Worm (Caenorhabditis elegans) whole organism, L2 larva: ENCODE measurements around the gene srz-96.

Experiments used
- C34F6.9 ChIP-seq: fragments of 150-350 bp; optimal IDR thresholded peaks from 2 replicates; lab custom pipeline; 2014; ENCODE audit warnings: missing biosample characterization, missing genetic modification characterization
- F13H6.1 ChIP-seq: sonication (generic microtip); optimal IDR thresholded peaks from 2 replicates; lab custom pipeline; 2016; ENCODE audit warnings: missing genetic modification characterization, missing compliant biosample characterization
- R02D3.7 ChIP-seq: fragments of 150-350 bp; optimal IDR thresholded peaks from 2 replicates; lab custom pipeline; 2014; ENCODE audit warnings: missing biosample characterization, missing genetic modification characterization
- Y55F3AM.14 ChIP-seq: fragments of 200-800 bp; sonication (Bioruptor generic); optimal IDR thresholded peaks from 2 replicates; lab custom pipeline; 2018; ENCODE audit warnings: mild to moderate bottlenecking, missing genetic modification characterization, missing compliant biosample characterization
- ZK546.5 ChIP-seq: sonication (generic microtip); optimal IDR thresholded peaks from 2 replicates; lab custom pipeline; 2017; ENCODE audit warnings: missing biosample characterization, missing genetic modification characterization
- alr-1 ChIP-seq: fragments of 150-350 bp; optimal IDR thresholded peaks from 2 replicates; lab custom pipeline; 2014; ENCODE audit warnings: missing biosample characterization, missing genetic modification characterization
- ama-1 ChIP-seq: fragments of 150-350 bp; optimal IDR thresholded peaks from 2 replicates; lab custom pipeline; 2018; ENCODE audit warnings: inconsistent platforms
- blmp-1 ChIP-seq: sonication (generic microtip); optimal IDR thresholded peaks from 2 replicates; lab custom pipeline; 2017; ENCODE audit warnings: missing genetic modification characterization, mild to moderate bottlenecking, missing compliant biosample characterization, antibody characterized with exemption, moderate library complexity; ENCODE audit not compliant: insufficient read depth
- ceh-82 ChIP-seq: fragments of 150-350 bp; optimal IDR thresholded peaks from 2 replicates; lab custom pipeline; 2014; ENCODE audit warnings: missing biosample characterization, missing genetic modification characterization
- crh-2 ChIP-seq: sonication (generic microtip); optimal IDR thresholded peaks from 2 replicates; lab custom pipeline; 2017; ENCODE audit warnings: missing biosample characterization, missing genetic modification characterization
- dmd-4 ChIP-seq: sonication (generic microtip); optimal IDR thresholded peaks from 2 replicates; lab custom pipeline; 2017; ENCODE audit warnings: missing biosample characterization, missing genetic modification characterization
- egl-27 ChIP-seq: sonication (generic microtip); optimal IDR thresholded peaks from 3 replicates; lab custom pipeline; 2017; ENCODE audit warnings: missing biosample characterization, missing genetic modification reagents, missing genetic modification characterization
- fos-1 ChIP-seq: fragments of 150-350 bp; optimal IDR thresholded peaks from 2 replicates; lab custom pipeline; 2014; ENCODE audit warnings: missing biosample characterization, missing genetic modification characterization
- gmeb-1 ChIP-seq: fragments of 150-350 bp; optimal IDR thresholded peaks from 2 replicates; lab custom pipeline; 2014; ENCODE audit warnings: missing biosample characterization, missing genetic modification characterization
- lin-11 ChIP-seq: fragments of 150-350 bp; sonication (generic microtip); optimal IDR thresholded peaks from 2 replicates; lab custom pipeline; 2014; ENCODE audit warnings: missing biosample characterization, missing genetic modification characterization, inconsistent platforms, mixed read lengths
- lin-39 ChIP-seq: fragments of 150-350 bp; optimal IDR thresholded peaks from 2 replicates; lab custom pipeline; 2014; ENCODE audit warnings: missing biosample characterization, missing genetic modification reagents, missing genetic modification characterization
- lsy-2 ChIP-seq, 2 experiments: fragments of 150-350 bp in 1 of 2; sonication (generic microtip) in 1 of 2; optimal IDR thresholded peaks; 2 replicates each; lab custom pipeline; 2014 to 2017; ENCODE audit warnings: missing biosample characterization in 2 of 2, missing genetic modification characterization in 2 of 2
- mab-5 ChIP-seq: fragments of 150-350 bp; optimal IDR thresholded peaks from 2 replicates; lab custom pipeline; 2014; ENCODE audit warnings: missing biosample characterization, missing genetic modification characterization
- mdl-1 ChIP-seq, 2 experiments: fragments of 150-350 bp in 1 of 2; sonication (generic microtip) in 1 of 2; optimal IDR thresholded peaks; 2 replicates each; lab custom pipeline; 2017; ENCODE audit warnings: missing biosample characterization in 2 of 2, missing genetic modification characterization in 2 of 2
- nhr-10 ChIP-seq: sonication (generic microtip); optimal IDR thresholded peaks from 2 replicates; lab custom pipeline; 2017; ENCODE audit warnings: missing biosample characterization, missing genetic modification characterization
- nhr-12 ChIP-seq: fragments of 150-350 bp; optimal IDR thresholded peaks from 2 replicates; lab custom pipeline; 2014; ENCODE audit warnings: missing biosample characterization, missing genetic modification characterization
- nhr-129 ChIP-seq: fragments of 150-350 bp; optimal IDR thresholded peaks from 2 replicates; lab custom pipeline; 2014; ENCODE audit warnings: missing biosample characterization, missing genetic modification characterization
- nhr-21 ChIP-seq: fragments of 150-350 bp; optimal IDR thresholded peaks from 2 replicates; lab custom pipeline; 2014; ENCODE audit warnings: missing biosample characterization, missing genetic modification characterization
- nhr-237 ChIP-seq: fragments of 150-350 bp; optimal IDR thresholded peaks from 2 replicates; lab custom pipeline; 2014; ENCODE audit warnings: missing biosample characterization, missing genetic modification characterization
- nhr-25 ChIP-seq: fragments of 150-350 bp; sonication (generic microtip); optimal IDR thresholded peaks from 3 replicates; lab custom pipeline; 2014; ENCODE audit warnings: missing biosample characterization, missing genetic modification characterization
- nhr-6 ChIP-seq: fragments of 150-350 bp; optimal IDR thresholded peaks from 2 replicates; lab custom pipeline; 2014; ENCODE audit warnings: missing biosample characterization, missing genetic modification characterization
- nhr-77 ChIP-seq: fragments of 150-350 bp; optimal IDR thresholded peaks from 2 replicates; lab custom pipeline; 2014; ENCODE audit warnings: missing biosample characterization, missing genetic modification characterization
- peb-1 ChIP-seq: fragments of 150-350 bp; optimal IDR thresholded peaks from 2 replicates; lab custom pipeline; 2014; ENCODE audit warnings: missing biosample characterization, missing genetic modification characterization
- skn-1 ChIP-seq: sonication (generic microtip); optimal IDR thresholded peaks from 2 replicates; lab custom pipeline; 2017; ENCODE audit warnings: missing biosample characterization, missing genetic modification characterization
- sma-3 ChIP-seq: sonication (generic microtip); optimal IDR thresholded peaks from 2 replicates; lab custom pipeline; 2016; ENCODE audit warnings: missing genetic modification reagents, missing genetic modification characterization, missing compliant biosample characterization
- sma-9 ChIP-seq, 2 experiments: fragments of 150-350 bp in 1 of 2; sonication (generic microtip) in 1 of 2; optimal IDR thresholded peaks; 2 replicates each; lab custom pipeline; 2014 to 2016; ENCODE audit warnings: missing genetic modification characterization in 2 of 2, mild to moderate bottlenecking in 1 of 2, missing biosample characterization in 1 of 2, missing compliant biosample characterization in 1 of 2, missing genetic modification reagents in 1 of 2, moderate library complexity in 1 of 2
- unc-39 ChIP-seq: fragments of 150-350 bp; optimal IDR thresholded peaks from 2 replicates; lab custom pipeline; 2014; ENCODE audit warnings: missing biosample characterization, missing genetic modification characterization
- unc-55 ChIP-seq: fragments of 150-350 bp; sonication (generic microtip); optimal IDR thresholded peaks from 3 replicates; lab custom pipeline; 2014; ENCODE audit warnings: missing biosample characterization, missing genetic modification reagents, missing genetic modification characterization
- unc-62 ChIP-seq: fragments of 150-350 bp; optimal IDR thresholded peaks from 2 replicates; lab custom pipeline; 2014; ENCODE audit warnings: missing biosample characterization, missing genetic modification reagents, missing genetic modification characterization
- zag-1 ChIP-seq: fragments of 150-350 bp; optimal IDR thresholded peaks from 2 replicates; lab custom pipeline; 2014; ENCODE audit warnings: missing biosample characterization, missing genetic modification characterization
- ztf-1 ChIP-seq: fragments of 200-800 bp; sonication (Bioruptor generic); conservative IDR thresholded peaks from 2 replicates; pipeline ENCODE4 v1.3.6; 2022; ENCODE audit warnings: missing genetic modification characterization, missing compliant biosample characterization
- ztf-11 ChIP-seq: sonication (generic microtip); optimal IDR thresholded peaks from 2 replicates; lab custom pipeline; 2017; ENCODE audit warnings: missing biosample characterization, missing genetic modification characterization

The srz-96 gene

DNA sequence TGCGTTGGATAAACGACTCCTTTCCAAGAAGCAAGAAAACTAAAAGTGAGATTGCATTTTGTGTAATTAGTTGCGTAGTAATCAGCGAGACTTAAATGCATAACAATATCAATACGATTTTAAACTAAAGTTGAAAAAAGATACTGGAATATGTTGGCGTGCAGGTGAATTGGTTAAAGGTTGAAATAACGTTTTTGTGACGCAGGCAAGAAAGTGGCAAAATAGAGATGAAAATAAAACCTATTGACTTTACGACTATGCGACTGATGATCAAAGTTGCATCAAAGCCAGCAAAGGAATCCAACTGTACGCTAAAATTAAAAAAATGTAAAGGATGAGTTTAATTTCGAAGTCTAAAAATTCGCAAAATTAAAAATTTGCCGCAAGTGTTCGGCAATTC lies 33.6 kb upstream of the srz-96 start, which contains the start of gene srh-102:
srh-102 (minus strand) TSS at position 101 of the 400 bp plus-strand sequence.
- no peak for TF ChIP-seq nhr-77 (tag; lab: Kevin White, UChicago)
- TF ChIP-seq F13H6.1 (tag; lab: Kevin White, UChicago), result no peak
- no peak for TF ChIP-seq lsy-2 (tag; optimal IDR thresholded peaks at IDR 0.05; lab: Kevin White, UChicago)
- no peak for TF ChIP-seq sma-9 (GFP tag; optimal IDR thresholded peaks at IDR 0.05; lab: Kevin White, UChicago)
- TF ChIP-seq sma-9 (tag; optimal IDR thresholded peaks at IDR 0.05; lab: Kevin White, UChicago), result no peak
- TF ChIP-seq R02D3.7 (tag; lab: Kevin White, UChicago), result no peak
- no peak for TF ChIP-seq C34F6.9
- TF ChIP-seq alr-1, result no peak
- TF ChIP-seq nhr-10 (tag; lab: Kevin White, UChicago), result no peak
- TF ChIP-seq zag-1 (tag; lab: Kevin White, UChicago), result no peak
- no peak for TF ChIP-seq nhr-129
- TF ChIP-seq fos-1 (tag; lab: Kevin White, UChicago), result no peak
- no peak for TF ChIP-seq ceh-82 (tag; lab: Kevin White, UChicago)

DNA sequence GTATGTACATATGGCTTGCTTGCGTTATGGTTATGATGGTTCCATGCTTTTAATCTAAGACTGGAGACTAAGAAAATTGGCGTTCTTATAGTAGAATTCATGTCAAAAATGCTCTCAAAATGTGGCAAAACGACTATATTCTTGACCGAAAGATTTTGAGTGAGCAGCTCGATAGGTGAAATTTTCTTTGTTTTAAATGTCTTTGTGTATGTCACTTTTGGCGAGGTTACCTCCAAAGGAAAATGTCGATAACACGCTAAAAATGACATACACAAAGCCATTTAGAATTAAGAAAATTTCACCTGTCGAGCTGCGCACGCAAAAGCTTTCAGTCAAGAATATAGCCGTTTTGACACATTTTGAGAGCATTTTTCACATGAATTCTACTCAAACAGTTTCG lies 31.6 kb upstream of the srz-96 start, which contains the start of gene srz-66:
srz-66 (minus strand) TSS at position 101 of the 400 bp plus-strand sequence.
- TF ChIP-seq lsy-2 (tag; optimal IDR thresholded peaks at IDR 0.05; lab: Kevin White, UChicago) (no peak), ztf-11 (tag; lab: Kevin White, UChicago) (no peak)

- TF ChIP-seq nhr-237 (tag; lab: Kevin White, UChicago) (no peak), nhr-12 (tag; lab: Kevin White, UChicago) (no peak)
These were observed 28.2 kb upstream of the srz-96 start, which contains the start of gene srw-51 for ce11 chrV:17170822-17171221. Gene srw-51, minus strand, starts transcription at chrV:17170922.

DNA sequence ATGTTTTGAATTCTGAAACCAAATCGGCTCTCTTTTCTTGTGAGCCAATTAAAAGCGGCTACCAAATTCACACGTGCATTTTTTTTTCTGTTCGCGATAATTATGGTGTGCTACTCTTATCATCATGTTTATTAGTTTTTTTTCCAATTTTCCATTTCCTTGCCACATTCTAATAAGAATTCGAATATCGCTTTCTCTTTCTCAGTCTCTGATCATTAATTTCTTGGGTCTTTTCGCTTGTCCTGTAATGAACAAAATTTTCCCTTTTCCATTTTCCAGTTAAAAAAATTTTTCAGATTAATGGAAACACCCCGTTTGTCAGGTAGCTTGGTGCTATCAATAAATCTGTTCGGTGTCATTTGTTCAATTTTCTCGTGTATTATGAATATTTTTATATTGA lies 27.5 kb upstream of the srz-96 start, which contains the start of gene srbc-26:
srbc-26 (plus strand) TSS at position 301 of the 400 bp plus-strand sequence.
- no peak for TF ChIP-seq skn-1 (tag; lab: Kevin White, UChicago)
- TF ChIP-seq nhr-21, result no peak
- no peak for TF ChIP-seq dmd-4 (tag; lab: Kevin White, UChicago)
- no peak for TF ChIP-seq blmp-1

ce11 chrV:17173738-17174137 lies 25.3 kb upstream of the srz-96 start, which contains the start of gene srbc-25:
Gene srbc-25, plus strand, starts transcription at chrV:17174038.
- TF ChIP-seq nhr-25 (tag; lab: Kevin White, UChicago) (no peak), peb-1 (tag; lab: Kevin White, UChicago) (no peak), ztf-11 (tag; lab: Kevin White, UChicago) (no peak), ama-1 (no peak), mab-5 (tag; lab: Kevin White, UChicago) (no peak), unc-55 (GFP tag; lab: Kevin White, UChicago) (no peak), unc-39 (tag; lab: Kevin White, UChicago) (no peak), Y55F3AM.14 (GFP tag; lab: Kevin White, UChicago) (no peak), C34F6.9 (no peak), mdl-1 (tag; optimal IDR thresholded peaks at IDR 0.05; lab: Kevin White, UChicago) (no peak), zag-1 (tag; lab: Kevin White, UChicago) (no peak)

DNA sequence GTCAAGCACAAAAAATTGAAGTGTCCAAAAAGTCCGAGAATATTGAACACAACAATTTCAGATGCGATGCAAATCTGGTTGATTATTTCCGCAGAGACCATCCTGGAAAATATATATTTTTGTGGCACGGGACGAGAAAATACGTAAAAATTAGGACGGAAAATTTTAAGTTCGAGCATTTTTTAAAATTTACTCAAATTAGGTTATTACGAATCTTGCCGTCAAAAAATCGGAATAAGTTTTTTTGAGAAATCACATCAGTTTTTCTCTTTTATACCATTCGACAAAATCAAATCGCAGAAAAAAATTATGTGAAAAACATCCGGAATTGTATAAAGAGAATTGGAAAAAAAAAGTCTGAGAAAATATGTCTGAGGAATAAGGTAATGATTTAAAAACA lies 21.1 kb upstream of the srz-96 start, which contains the start of gene srsx-1:
srsx-1 (minus strand) TSS at position 101 of the 400 bp plus-strand sequence.
- TF ChIP-seq egl-27 (tag; lab: Kevin White, UChicago) (no peak), F13H6.1 (tag; lab: Kevin White, UChicago) (no peak), gmeb-1 (tag; lab: Kevin White, UChicago) (no peak), lin-39 (tag; lab: Kevin White, UChicago) (no peak), blmp-1 (no peak), mdl-1 (tag; optimal IDR thresholded peaks at IDR 0.05; lab: Kevin White, UChicago) (no peak), crh-2 (tag; lab: Kevin White, UChicago) (no peak), nhr-6 (tag; lab: Kevin White, UChicago) (no peak), lin-11 (tag; lab: Kevin White, UChicago) (no peak), ztf-1 (GFP tag; lab: Robert Waterston, UW) (no peak), nhr-21 (no peak), fos-1 (tag; lab: Kevin White, UChicago) (no peak), peb-1 (tag; lab: Kevin White, UChicago) (no peak), unc-39 (tag; lab: Kevin White, UChicago) (no peak), sma-3 (GFP tag; lab: Kevin White, UChicago) (no peak), dmd-4 (tag; lab: Kevin White, UChicago) (no peak), unc-62 (no peak), ZK546.5 (tag; lab: Kevin White, UChicago) (no peak), ama-1 (no peak)
